Fruit fly (Drosophila melanogaster) whole organism, wandering third instar larva: Measurements from ENCODE around the gene ND-20L.
A peak's percentile ranks its signal among the peaks of the same experiment; 100 is the strongest.

ENCODE experiments used
- CG9705 ChIP-seq: fragments of 200-800 bp; sonication (Bioruptor generic); optimal IDR thresholded peaks from 2 replicates; lab custom pipeline; 2018; ENCODE audit warnings: missing biosample characterization, mild to moderate bottlenecking, missing genetic modification characterization
- CrebA ChIP-seq: fragments of 200-800 bp; sonication (Bioruptor generic); optimal IDR thresholded peaks from 2 replicates; lab custom pipeline; 2016; ENCODE audit warnings: missing biosample characterization, mild to moderate bottlenecking, missing genetic modification characterization, borderline replicate concordance
- Dfd ChIP-seq: fragments of >200 bp; optimal IDR thresholded peaks from 2 replicates; lab custom pipeline; 2017; ENCODE audit warnings: missing biosample characterization, missing genetic modification characterization
- Hnf4 ChIP-seq: fragments of 200-800 bp; sonication (Bioruptor generic); optimal IDR thresholded peaks from 2 replicates; lab custom pipeline; 2016; ENCODE audit warnings: missing biosample characterization, mild to moderate bottlenecking, missing genetic modification characterization
- Hr83 ChIP-seq: fragments of 200-300 bp; sonication (Bioruptor generic); optimal IDR thresholded peaks from 2 replicates; lab custom pipeline; 2016; ENCODE audit warnings: missing biosample characterization, mild to moderate bottlenecking, missing genetic modification characterization, moderate library complexity; ENCODE audit not compliant: poor library complexity, severe bottlenecking
- Jra ChIP-seq: sonication (Bioruptor generic); optimal IDR thresholded peaks from 2 replicates; lab custom pipeline; 2016; ENCODE audit warnings: missing biosample characterization, missing genetic modification characterization
- Myc ChIP-seq: fragments of >200 bp; optimal IDR thresholded peaks from 2 replicates; lab custom pipeline; 2017
- Rel ChIP-seq, 2 experiments: fragments of 200-800 bp; sonication (Bioruptor generic) in 1 of 2; optimal IDR thresholded peaks; 2 replicates in 1 of 2; 3 replicates in 1 of 2; lab custom pipeline; 2016 to 2019; ENCODE audit warnings: mild to moderate bottlenecking in 2 of 2, missing biosample characterization in 2 of 2, missing genetic modification characterization in 2 of 2, moderate library complexity in 1 of 2
- Vsx2 ChIP-seq: fragments of 200-300, 225-300 bp; sonication (Bioruptor generic); optimal IDR thresholded peaks from 2 replicates; lab custom pipeline; 2018; ENCODE audit warnings: missing biosample characterization, missing genetic modification characterization; ENCODE audit not compliant: partially characterized antibody
- br ChIP-seq: fragments of 200-800 bp; sonication (Bioruptor generic); optimal IDR thresholded peaks from 2 replicates; lab custom pipeline; 2016; ENCODE audit warnings: missing biosample characterization, missing genetic modification characterization
- dl ChIP-seq, 2 experiments: fragments of 175-275, 200-275 bp in 1 of 2; fragments of 200-275 bp in 1 of 2; sonication (Bioruptor generic); optimal IDR thresholded peaks; lab custom pipeline; 2018; ENCODE audit warnings: mild to moderate bottlenecking in 2 of 2, missing biosample characterization in 2 of 2, missing genetic modification characterization in 2 of 2, moderate library complexity in 2 of 2; ENCODE audit not compliant: partially characterized antibody in 2 of 2, insufficient read depth in 1 of 2
- dsf ChIP-seq: sonication (Bioruptor generic); optimal IDR thresholded peaks from 2 replicates; lab custom pipeline; 2016; ENCODE audit warnings: missing biosample characterization, missing genetic modification characterization, borderline replicate concordance
- ey ChIP-seq: fragments of 200-800 bp; sonication (Bioruptor generic); optimal IDR thresholded peaks from 2 replicates; lab custom pipeline; 2016; ENCODE audit warnings: missing biosample characterization, missing genetic modification characterization
- fru ChIP-seq: fragments of 200-800 bp; sonication (Bioruptor generic); optimal IDR thresholded peaks from 3 replicates; lab custom pipeline; 2016; ENCODE audit warnings: missing biosample characterization, mild to moderate bottlenecking, missing genetic modification characterization
- jim ChIP-seq: fragments of 175-275, 200-325 bp; sonication (Bioruptor generic); optimal IDR thresholded peaks from 2 replicates; lab custom pipeline; 2016; ENCODE audit warnings: missing biosample characterization, mild to moderate bottlenecking, missing genetic modification characterization
- pan ChIP-seq: fragments of >200 bp; optimal IDR thresholded peaks from 2 replicates; lab custom pipeline; 2017
- psq ChIP-seq: fragments of 200-800 bp; sonication (Bioruptor generic); optimal IDR thresholded peaks from 3 replicates; lab custom pipeline; 2017; ENCODE audit warnings: missing biosample characterization, mild to moderate bottlenecking, missing genetic modification characterization, moderate library complexity
- sage ChIP-seq: fragments of 200-800 bp; sonication (Bioruptor generic); optimal IDR thresholded peaks from 2 replicates; lab custom pipeline; 2016; ENCODE audit warnings: missing biosample characterization, mild to moderate bottlenecking, missing genetic modification characterization
- sv ChIP-seq: fragments of 200-800 bp; sonication (Bioruptor generic); optimal IDR thresholded peaks from 3 replicates; lab custom pipeline; 2016; ENCODE audit warnings: missing biosample characterization, missing genetic modification characterization
- woc ChIP-seq: sonication (Bioruptor generic); optimal IDR thresholded peaks from 2 replicates; lab custom pipeline; 2016; ENCODE audit warnings: missing biosample characterization, mild to moderate bottlenecking, missing genetic modification characterization

ND-20L gene

dm6 chr3R:29559444-29559976, 44.0 kb downstream of the ND-20L start:
- TF ChIP-seq sage: no peak
- TF ChIP-seq CG9705 (GFP tag; lab: Kevin White, UChicago): no peak
- no peak for TF ChIP-seq dsf (GFP tag; lab: Kevin White, UChicago)
- TF ChIP-seq br (GFP tag; lab: Kevin White, UChicago): no peak
- no peak for TF ChIP-seq woc (GFP tag; lab: Kevin White, UChicago)
- no peak for TF ChIP-seq Jra
- TF ChIP-seq CrebA (GFP tag; lab: Kevin White, UChicago): no peak
- no peak for TF ChIP-seq jim (GFP tag; lab: Kevin White, UChicago)
- TF ChIP-seq dl (GFP tag; optimal IDR thresholded peaks at IDR 0.05; lab: Kevin White, UChicago; ENCODE audit: insufficient read depth in 1 of 2, partially characterized antibody in 2 of 2): no peak
- TF ChIP-seq Rel (GFP tag; optimal IDR thresholded peaks at IDR 0.05; lab: Kevin White, UChicago): no peak
- no peak for TF ChIP-seq Rel (tag; optimal IDR thresholded peaks at IDR 0.05; lab: Kevin White, UChicago)
- no peak for TF ChIP-seq Myc
- TF ChIP-seq fru (GFP tag; lab: Kevin White, UChicago): no peak
- TF ChIP-seq Vsx2 (GFP tag; lab: Kevin White, UChicago): no peak
- no peak for TF ChIP-seq Hnf4 (GFP tag; lab: Kevin White, UChicago)
- no peak for TF ChIP-seq psq (GFP tag; lab: Kevin White, UChicago)
- TF ChIP-seq Hr83: no peak
- TF ChIP-seq sv (GFP tag; lab: Kevin White, UChicago): no peak
- TF ChIP-seq pan (lab: Kevin White, UChicago): no peak
- TF ChIP-seq, all 38 proteins: peak for 0

- TF ChIP-seq fru (GFP tag; lab: Kevin White, UChicago) (no peak), Vsx2 (GFP tag; lab: Kevin White, UChicago) (no peak), Dfd (GFP tag; lab: Kevin White, UChicago) (peak; percentile 83), ey (GFP tag; lab: Kevin White, UChicago) (no peak), CrebA (GFP tag; lab: Kevin White, UChicago) (no peak), br (GFP tag; lab: Kevin White, UChicago) (no peak)
Measured at dm6 chr3R:29560418-29560817, 44.9 kb downstream of the ND-20L start.

dm6 chr3R:29562579-29562978, 47.1 kb downstream of the ND-20L start:
- no peak for TF ChIP-seq psq (GFP tag; lab: Kevin White, UChicago)
- TF ChIP-seq ey (GFP tag; lab: Kevin White, UChicago): no peak
- no peak for TF ChIP-seq fru (GFP tag; lab: Kevin White, UChicago)

dm6 chr3R:29565744-29566143, 50.2 kb downstream of the ND-20L start:
- TF ChIP-seq CrebA (GFP tag; lab: Kevin White, UChicago) (no peak), Rel (GFP tag; optimal IDR thresholded peaks at IDR 0.05; lab: Kevin White, UChicago) (no peak), Rel (tag; optimal IDR thresholded peaks at IDR 0.05; lab: Kevin White, UChicago) (peak; percentile 23)
- TF ChIP-seq, all 38 proteins: peak for 1
